Fruit fly (Drosophila melanogaster) whole organism, embryonic: Measurements from ENCODE around the gene CG6431.

Experiments
- Aef1 ChIP-seq: fragments of 200-800 bp; sonication (Bioruptor generic); IDR thresholded peaks from 3 replicates; pipeline ENCODE4 v1.3.6; 2022; ENCODE audit warnings: missing biosample characterization, missing genetic modification characterization
- Blimp-1 ChIP-seq: fragments of 200-800 bp; sonication (Bioruptor generic); optimal IDR thresholded peaks from 3 replicates; lab custom pipeline; 2018; ENCODE audit warnings: missing biosample characterization, missing genetic modification characterization, mild to moderate bottlenecking, moderate library complexity, missing genetic modification reagents
- CG10979 ChIP-seq: fragments of 200-800 bp; sonication (Bioruptor generic); optimal IDR thresholded peaks from 2 replicates; lab custom pipeline; 2018; ENCODE audit warnings: missing biosample characterization, mild to moderate bottlenecking, missing genetic modification characterization, moderate library complexity
- CG12104 ChIP-seq: fragments of 200-800 bp; sonication (Bioruptor generic); optimal IDR thresholded peaks from 3 replicates; lab custom pipeline; 2016; ENCODE audit warnings: missing biosample characterization, missing genetic modification characterization
- CG12299 ChIP-seq: fragments of 200-800 bp; sonication (Bioruptor generic); optimal IDR thresholded peaks from 2 replicates; lab custom pipeline; 2018; ENCODE audit warnings: missing biosample characterization, mild to moderate bottlenecking, missing genetic modification characterization
- CG14860 ChIP-seq: fragments of 200-800 bp; sonication (Bioruptor generic); IDR thresholded peaks from 3 replicates; pipeline ENCODE4 v1.3.6; 2022; ENCODE audit warnings: missing biosample characterization, missing genetic modification characterization; ENCODE audit not compliant: partially characterized antibody
- CG16863 ChIP-seq: fragments of 200-800 bp; sonication (Bioruptor generic); optimal IDR thresholded peaks from 3 replicates; lab custom pipeline; 2016; ENCODE audit warnings: missing biosample characterization, missing genetic modification characterization
- CG17802 ChIP-seq: fragments of 200-800 bp; sonication (Bioruptor generic); optimal IDR thresholded peaks from 2 replicates; lab custom pipeline; 2018; ENCODE audit warnings: missing biosample characterization, mild to moderate bottlenecking, missing genetic modification characterization, moderate library complexity
- CG17829 ChIP-seq: fragments of 200-800 bp; optimal IDR thresholded peaks from 2 replicates; lab custom pipeline; 2019; ENCODE audit warnings: missing biosample characterization, mild to moderate bottlenecking, missing genetic modification characterization, moderate library complexity
- CG1792 ChIP-seq: fragments of 200-800 bp; sonication (Bioruptor generic); optimal IDR thresholded peaks from 2 replicates; lab custom pipeline; 2016; ENCODE audit warnings: missing biosample characterization, missing genetic modification characterization
- CG18262 ChIP-seq: fragments of 200-800 bp; optimal IDR thresholded peaks from 3 replicates; lab custom pipeline; 2019; ENCODE audit warnings: missing biosample characterization, mild to moderate bottlenecking, missing genetic modification characterization, moderate library complexity
- CG2889 ChIP-seq: fragments of 200-800 bp; sonication (Bioruptor generic); IDR thresholded peaks from 3 replicates; pipeline ENCODE4 v1.3.6; 2022; ENCODE audit warnings: missing biosample characterization, missing genetic modification characterization
- CG31441 ChIP-seq: fragments of 200-800 bp; sonication (Bioruptor generic); IDR thresholded peaks from 2 replicates; pipeline ENCODE4 v1.3.6; 2022; ENCODE audit warnings: missing biosample characterization, missing genetic modification characterization
- CG3281 ChIP-seq: fragments of 200-800 bp; sonication (Bioruptor generic); optimal IDR thresholded peaks from 3 replicates; lab custom pipeline; 2017; ENCODE audit warnings: missing biosample characterization, mild to moderate bottlenecking, missing genetic modification characterization
- CG33557 ChIP-seq: fragments of 200-800 bp; sonication (Bioruptor generic); optimal IDR thresholded peaks from 2 replicates; lab custom pipeline; 2019; ENCODE audit warnings: missing biosample characterization, mild to moderate bottlenecking, missing genetic modification characterization, moderate library complexity
- CG3838 ChIP-seq: fragments of 200-800 bp; sonication (Bioruptor generic); optimal IDR thresholded peaks from 3 replicates; lab custom pipeline; 2016; ENCODE audit warnings: missing biosample characterization, missing genetic modification characterization
- CG4707 ChIP-seq: fragments of 200-800 bp; sonication (Bioruptor generic); optimal IDR thresholded peaks from 2 replicates; lab custom pipeline; 2018; ENCODE audit warnings: missing biosample characterization, mild to moderate bottlenecking, missing genetic modification characterization, moderate library complexity
- CG6654 ChIP-seq: fragments of 200-800 bp; sonication (Bioruptor generic); optimal IDR thresholded peaks from 2 replicates; lab custom pipeline; 2017; ENCODE audit warnings: missing biosample characterization, mild to moderate bottlenecking, missing genetic modification characterization
- CG6791 ChIP-seq: fragments of 200-800 bp; sonication (Bioruptor generic); IDR thresholded peaks from 3 replicates; pipeline ENCODE4 v1.3.6; 2022; ENCODE audit warnings: missing biosample characterization, missing genetic modification characterization; ENCODE audit not compliant: partially characterized antibody
- CG7839 ChIP-seq: fragments of 200-800 bp; sonication (Bioruptor generic); optimal IDR thresholded peaks from 3 replicates; lab custom pipeline; 2018; ENCODE audit warnings: missing biosample characterization, mild to moderate bottlenecking, missing genetic modification characterization, moderate library complexity
- Camta ChIP-seq: fragments of 200-800 bp; sonication (Bioruptor generic); optimal IDR thresholded peaks from 2 replicates; lab custom pipeline; 2016; ENCODE audit warnings: missing biosample characterization, missing genetic modification characterization
- CoRest ChIP-seq: fragments of 200-800 bp; sonication (Bioruptor generic); optimal IDR thresholded peaks from 3 replicates; lab custom pipeline; 2018; ENCODE audit warnings: missing biosample characterization, mild to moderate bottlenecking, missing genetic modification characterization, moderate library complexity
- Dbx ChIP-seq: fragments of 200-800 bp; sonication (Bioruptor generic); IDR thresholded peaks from 3 replicates; pipeline ENCODE4 v1.3.6; 2022; ENCODE audit warnings: missing biosample characterization, missing genetic modification characterization
- ERR ChIP-seq: fragments of 200-800 bp; sonication (Bioruptor generic); optimal IDR thresholded peaks from 2 replicates; lab custom pipeline; 2016; ENCODE audit warnings: missing biosample characterization, missing genetic modification characterization
- HmgD ChIP-seq: fragments of 200-800 bp; sonication (Bioruptor generic); optimal IDR thresholded peaks from 3 replicates; lab custom pipeline; 2016; ENCODE audit warnings: missing biosample characterization, missing genetic modification characterization
- Hr51 ChIP-seq, 2 experiments: fragments of 200-800 bp; sonication (Bioruptor generic); optimal IDR thresholded peaks; 2 replicates in 1 of 2; 3 replicates in 1 of 2; lab custom pipeline; 2016 to 2018; ENCODE audit warnings: missing biosample characterization in 2 of 2, missing genetic modification characterization in 2 of 2, mild to moderate bottlenecking in 1 of 2, moderate library complexity in 1 of 2
- Mes4 ChIP-seq: fragments of 200-800 bp; sonication (Bioruptor generic); optimal IDR thresholded peaks from 2 replicates; lab custom pipeline; 2016; ENCODE audit warnings: missing biosample characterization, missing genetic modification characterization
- Myb ChIP-seq: fragments of 200-800 bp; sonication (Bioruptor generic); optimal IDR thresholded peaks from 2 replicates; lab custom pipeline; 2016; ENCODE audit warnings: missing biosample characterization, missing genetic modification characterization
- Nf-YC ChIP-seq: fragments of 200-800 bp; optimal IDR thresholded peaks from 3 replicates; lab custom pipeline; 2019; ENCODE audit warnings: missing biosample characterization, mild to moderate bottlenecking, missing genetic modification characterization, moderate library complexity
- Oli ChIP-seq: fragments of 200-800 bp; sonication (Bioruptor generic); optimal IDR thresholded peaks from 2 replicates; lab custom pipeline; 2018; ENCODE audit warnings: missing biosample characterization, mild to moderate bottlenecking, missing genetic modification characterization, moderate library complexity
- PHDP ChIP-seq: fragments of 200-800 bp; sonication (Bioruptor generic); optimal IDR thresholded peaks from 3 replicates; lab custom pipeline; 2018; ENCODE audit warnings: missing biosample characterization, mild to moderate bottlenecking, missing genetic modification characterization, moderate library complexity
- Scr ChIP-seq: fragments of 200-800 bp; sonication (Bioruptor generic); IDR thresholded peaks from 2 replicates; pipeline ENCODE4 v1.3.6; 2022; ENCODE audit warnings: missing biosample characterization, missing genetic modification characterization; ENCODE audit not compliant: partially characterized antibody
- Xbp1 ChIP-seq: fragments of 200-800 bp; sonication (Bioruptor generic); optimal IDR thresholded peaks from 3 replicates; lab custom pipeline; 2016; ENCODE audit warnings: missing biosample characterization, mild to moderate bottlenecking, missing genetic modification characterization
- cad ChIP-seq: fragments of >200 bp; optimal IDR thresholded peaks from 2 replicates; lab custom pipeline; 2017; ENCODE audit warnings: missing biosample characterization, missing genetic modification characterization
- disco-r ChIP-seq: fragments of 200-800 bp; sonication (Bioruptor generic); optimal IDR thresholded peaks from 2 replicates; lab custom pipeline; 2016; ENCODE audit warnings: missing biosample characterization, missing genetic modification characterization
- fu2 ChIP-seq: fragments of 200-800 bp; sonication (Bioruptor generic); optimal IDR thresholded peaks from 2 replicates; lab custom pipeline; 2016; ENCODE audit warnings: missing biosample characterization, missing genetic modification characterization
- gem ChIP-seq: fragments of 200-800 bp; sonication (Bioruptor generic); optimal IDR thresholded peaks from 2 replicates; lab custom pipeline; 2019; ENCODE audit warnings: missing biosample characterization, mild to moderate bottlenecking, missing genetic modification characterization, moderate library complexity
- grn ChIP-seq: fragments of 200-800 bp; sonication (Bioruptor generic); optimal IDR thresholded peaks from 3 replicates; lab custom pipeline; 2017; ENCODE audit warnings: missing biosample characterization, missing genetic modification characterization
- hth ChIP-seq: fragments of >200 bp; optimal IDR thresholded peaks from 2 replicates; lab custom pipeline; 2017; ENCODE audit warnings: inconsistent platforms
- jumu ChIP-seq: fragments of 200-800 bp; sonication (Bioruptor generic); optimal IDR thresholded peaks from 3 replicates; lab custom pipeline; 2016; ENCODE audit warnings: missing biosample characterization, missing genetic modification characterization
- lbe ChIP-seq: fragments of 200-800 bp; sonication (Bioruptor generic); optimal IDR thresholded peaks from 2 replicates; lab custom pipeline; 2016; ENCODE audit warnings: missing biosample characterization, mild to moderate bottlenecking, missing genetic modification characterization
- lola ChIP-seq, 3 experiments: fragments of >200 bp in 2 of 3; fragments of 200-800 bp in 1 of 3; sonication (Bioruptor generic) in 1 of 3; optimal IDR thresholded peaks; 2 replicates each; lab custom pipeline; 2017 to 2019; ENCODE audit warnings: missing biosample characterization in 3 of 3, missing genetic modification characterization in 3 of 3, mild to moderate bottlenecking in 1 of 3, moderate library complexity in 1 of 3
- pita ChIP-seq: fragments of 200-800 bp; sonication (Bioruptor generic); optimal IDR thresholded peaks from 2 replicates; lab custom pipeline; 2017; ENCODE audit warnings: missing biosample characterization, mild to moderate bottlenecking, missing genetic modification characterization
- schlank ChIP-seq: fragments of 200-800 bp; sonication (Bioruptor generic); optimal IDR thresholded peaks from 2 replicates; lab custom pipeline; 2018; ENCODE audit warnings: missing biosample characterization, mild to moderate bottlenecking, missing genetic modification characterization
- sd ChIP-seq: fragments of 200-800 bp; sonication (Bioruptor generic); optimal IDR thresholded peaks from 3 replicates; lab custom pipeline; 2018; ENCODE audit warnings: missing biosample characterization, mild to moderate bottlenecking, missing genetic modification characterization, moderate library complexity
- sqz ChIP-seq: fragments of 200-800 bp; sonication (Bioruptor generic); optimal IDR thresholded peaks from 3 replicates; lab custom pipeline; 2018; ENCODE audit warnings: missing biosample characterization, mild to moderate bottlenecking, missing genetic modification characterization
- sr ChIP-seq: fragments of 200-800 bp; sonication (Bioruptor generic); IDR thresholded peaks from 3 replicates; pipeline ENCODE4 v1.3.6; 2022; ENCODE audit warnings: missing biosample characterization, missing genetic modification characterization
- tna ChIP-seq: fragments of 200-800 bp; sonication (Bioruptor generic); IDR thresholded peaks from 2 replicates; pipeline ENCODE4 v1.3.6; 2022; ENCODE audit warnings: missing biosample characterization, missing genetic modification characterization; ENCODE audit not compliant: partially characterized antibody
- zfh2 ChIP-seq: fragments of 200-800 bp; sonication (Bioruptor generic); optimal IDR thresholded peaks from 2 replicates; lab custom pipeline; 2016; ENCODE audit warnings: missing biosample characterization, missing genetic modification characterization

Gene CG6431

dm6 chr2L:10689221-10690034 lies 34.6 kb upstream of the CG6431 start, which contains the start of gene CG7294 (continued):
- TF ChIP-seq Scr (GFP tag; lab: Robert Waterston, UW), result no peak
- peak; percentile 35 for TF ChIP-seq CoRest (tag; lab: Kevin White, UChicago)
- TF ChIP-seq fu2 (GFP tag; lab: Kevin White, UChicago), result no peak
- no peak for TF ChIP-seq Nf-YC (tag; lab: Kevin White, UChicago)
- TF ChIP-seq CG3281 (GFP tag; lab: Kevin White, UChicago), result peak; percentile 18
- TF ChIP-seq Xbp1 (GFP tag; lab: Kevin White, UChicago), result no peak
- TF ChIP-seq CG7839 (tag; lab: Kevin White, UChicago), result peak; percentile 28
- TF ChIP-seq schlank, result no peak
- no peak for TF ChIP-seq disco-r (GFP tag; lab: Kevin White, UChicago)
- no peak for TF ChIP-seq zfh2 (GFP tag; lab: Kevin White, UChicago)
- TF ChIP-seq CG16863 (GFP tag; lab: Kevin White, UChicago), result no peak
- TF ChIP-seq tna (GFP tag; lab: Robert Waterston, UW), result no peak
- no peak for TF ChIP-seq jumu (GFP tag; lab: Kevin White, UChicago)
- no peak for TF ChIP-seq ERR
- no peak for TF ChIP-seq Dbx (GFP tag; lab: Robert Waterston, UW)
- TF ChIP-seq sqz (GFP tag; lab: Kevin White, UChicago), result no peak
- TF ChIP-seq lbe (GFP tag; lab: Kevin White, UChicago), result no peak
- no peak for TF ChIP-seq CG14860 (GFP tag; lab: Robert Waterston, UW)
- peak; percentile 11 for TF ChIP-seq CG33557
- peak; percentile 1 for TF ChIP-seq Oli (tag; lab: Kevin White, UChicago)
- TF ChIP-seq Myb (GFP tag; lab: Kevin White, UChicago), result no peak
- peak; percentile 8 for TF ChIP-seq Blimp-1 (GFP tag; lab: Kevin White, UChicago)
- TF ChIP-seq CG6791 (GFP tag; lab: Robert Waterston, UW), result no peak
- no peak for TF ChIP-seq HmgD (GFP tag; lab: Kevin White, UChicago)
- TF ChIP-seq CG3838 (GFP tag; lab: Kevin White, UChicago), result no peak
- TF ChIP-seq hth (lab: Kevin White, UChicago), result no peak
- TF ChIP-seq gem (tag; lab: Kevin White, UChicago), result peak; percentile 67
- TF ChIP-seq CG6654 (GFP tag; lab: Kevin White, UChicago), result no peak
- TF ChIP-seq CG12104 (GFP tag; lab: Kevin White, UChicago), result no peak
- peak; percentile 72; the same call in 2 of the 3 replicates for TF ChIP-seq sr (GFP tag; lab: Robert Waterston, UW)
- no peak for TF ChIP-seq cad (GFP tag; lab: Kevin White, UChicago)
- TF ChIP-seq CG17802, result no peak
- TF ChIP-seq Mes4 (GFP tag; lab: Kevin White, UChicago), result no peak
- TF ChIP-seq pita (GFP tag; lab: Kevin White, UChicago), result no peak
- no peak for TF ChIP-seq CG4707 (GFP tag; lab: Kevin White, UChicago)
- TF ChIP-seq sd (tag; lab: Kevin White, UChicago), result peak; percentile 84
- TF ChIP-seq CG12299 (tag; lab: Kevin White, UChicago), result no peak
- no peak for TF ChIP-seq Aef1
- TF ChIP-seq Camta (GFP tag; lab: Kevin White, UChicago), result no peak
- peak in 1 of 3 experiments; percentile 60 for TF ChIP-seq lola (GFP tag; optimal IDR thresholded peaks at IDR 0.05; lab: Kevin White, UChicago)
- peak; percentile 36 for TF ChIP-seq PHDP (tag; lab: Kevin White, UChicago)
- no peak for TF ChIP-seq CG1792 (GFP tag; lab: Kevin White, UChicago)
- peak; percentile 27 for TF ChIP-seq CG17829
- TF ChIP-seq CG10979 (tag; lab: Kevin White, UChicago), result peak; percentile 54
- peak; percentile 42 for TF ChIP-seq grn
- TF ChIP-seq CG31441, result peak; percentile 63
- peak; percentile 72 for TF ChIP-seq CG18262 (tag; lab: Kevin White, UChicago)
- peak in 1 of 2 experiments; percentile 28 for TF ChIP-seq Hr51 (GFP tag; optimal IDR thresholded peaks at IDR 0.05; lab: Kevin White, UChicago)
- no peak for TF ChIP-seq CG2889
